Worm (Caenorhabditis elegans): ENCODE measurements around the gene BE10.1.

ce11 chrIII:12806712-12807111, 17.4 kb upstream of the BE10.1 start, which contains the start of gene BE10.5:
- TF ChIP-seq F49E8.2 (tag; optimal IDR thresholded peaks at IDR 0.05; ENCODE audit: insufficient read depth), result no peak
- TF ChIP-seq snpc-4 (GFP tag; optimal IDR thresholded peaks at IDR 0.05), result no peak
- TF ChIP-seq snpc-4 (tag; optimal IDR thresholded peaks at IDR 0.05), result no peak
